Worm (Caenorhabditis elegans) whole organism, L1 larva: ENCODE data around the gene D1044.6.
A peak's percentile ranks its signal among the peaks of the same experiment; 100 is the strongest.

Source experiments
- C16A3.4 ChIP-seq: fragments of 150-350 bp; optimal IDR thresholded peaks from 2 replicates; lab custom pipeline; 2014; ENCODE audit warnings: missing biosample characterization, missing genetic modification characterization
- C34B4.2 ChIP-seq: sonication (generic microtip); optimal IDR thresholded peaks from 2 replicates; lab custom pipeline; 2017; ENCODE audit warnings: mild to moderate bottlenecking, missing genetic modification characterization, missing compliant biosample characterization
- aha-1 ChIP-seq: fragments of 150-350 bp; optimal IDR thresholded peaks from 2 replicates; lab custom pipeline; 2014; ENCODE audit warnings: missing biosample characterization, missing genetic modification characterization
- ama-1 ChIP-seq: fragments of 150-350 bp; optimal IDR thresholded peaks from 2 replicates; lab custom pipeline; 2014
- blmp-1 ChIP-seq: fragments of 150-350 bp; optimal IDR thresholded peaks from 2 replicates; lab custom pipeline; 2014; ENCODE audit warnings: missing biosample characterization, missing genetic modification characterization
- ceh-63 ChIP-seq: fragments of 200-800 bp; sonication (Bioruptor generic); optimal IDR thresholded peaks from 2 replicates; lab custom pipeline; 2018; ENCODE audit warnings: mild to moderate bottlenecking, missing genetic modification characterization, missing compliant biosample characterization
- ceh-82 ChIP-seq, 3 experiments: fragments of 150-350 bp in 1 of 3; sonication (generic microtip) in 2 of 3; optimal IDR thresholded peaks; 2 replicates each; lab custom pipeline; 2014 to 2017; ENCODE audit warnings: missing biosample characterization in 3 of 3, missing genetic modification characterization in 3 of 3
- efl-1 ChIP-seq, 4 experiments: fragments of 150-350 bp; optimal IDR thresholded peaks in 3 of 4; peaks in 1 of 4; 1 replicate in 1 of 4; 2 replicates in 3 of 4; lab custom pipeline; 2014; ENCODE audit warnings: missing biosample characterization in 2 of 4, missing genetic modification characterization in 2 of 4, missing genetic modification reagents in 2 of 4
- efl-3 ChIP-seq: fragments of 200-800 bp; sonication (Bioruptor generic); optimal IDR thresholded peaks from 2 replicates; lab custom pipeline; 2018; ENCODE audit warnings: mild to moderate bottlenecking, missing genetic modification characterization, missing compliant biosample characterization
- egl-27 ChIP-seq, 2 experiments: fragments of 150-350 bp in 1 of 2; sonication (generic microtip); optimal IDR thresholded peaks; 3 replicates each; lab custom pipeline; 2017 to 2018; ENCODE audit warnings: missing biosample characterization in 2 of 2, missing genetic modification characterization in 2 of 2, missing genetic modification reagents in 2 of 2
- ets-5 ChIP-seq: fragments of 200-800 bp; sonication (Bioruptor generic); IDR thresholded peaks from 2 replicates; pipeline ENCODE4 v1.3.6; 2022; ENCODE audit warnings: missing genetic modification characterization, missing compliant biosample characterization
- hlh-4 ChIP-seq: sonication (generic microtip); optimal IDR thresholded peaks from 2 replicates; lab custom pipeline; 2016; ENCODE audit warnings: mild to moderate bottlenecking, missing genetic modification characterization, missing compliant biosample characterization
- hpl-2 ChIP-seq: fragments of 150-350 bp; optimal IDR thresholded peaks from 2 replicates; lab custom pipeline; 2014; ENCODE audit warnings: missing biosample characterization, missing genetic modification reagents, missing genetic modification characterization
- isw-1 ChIP-seq: fragments of 200-800 bp; sonication (Bioruptor generic); IDR thresholded peaks from 2 replicates; pipeline ENCODE4 v1.3.6; 2022; ENCODE audit warnings: missing genetic modification characterization, missing compliant biosample characterization
- jun-1 ChIP-seq: fragments of 150-350 bp; optimal IDR thresholded peaks from 2 replicates; lab custom pipeline; 2014; ENCODE audit warnings: missing biosample characterization, missing genetic modification reagents, missing genetic modification characterization
- lin-14 ChIP-seq: fragments of 200-800 bp; sonication (Bioruptor generic); optimal IDR thresholded peaks from 2 replicates; lab custom pipeline; 2018; ENCODE audit warnings: mild to moderate bottlenecking, missing genetic modification characterization, moderate library complexity, missing compliant biosample characterization
- lin-39 ChIP-seq: fragments of 150-350 bp; optimal IDR thresholded peaks from 2 replicates; lab custom pipeline; 2014; ENCODE audit warnings: missing biosample characterization, missing genetic modification reagents, missing genetic modification characterization
- mab-9 ChIP-seq: fragments of 200-800 bp; sonication (Bioruptor generic); IDR thresholded peaks from 2 replicates; pipeline ENCODE4 v1.3.6; 2022; ENCODE audit warnings: missing genetic modification reagents, missing genetic modification characterization, missing compliant biosample characterization
- mdl-1 ChIP-seq, 2 experiments: fragments of 150-350 bp; optimal IDR thresholded peaks; 2 replicates each; lab custom pipeline; 2014 to 2017; ENCODE audit warnings: missing biosample characterization in 2 of 2, missing genetic modification characterization in 2 of 2, inconsistent platforms in 1 of 2
- mef-2 ChIP-seq: fragments of 150-350 bp; optimal IDR thresholded peaks from 2 replicates; lab custom pipeline; 2014; ENCODE audit warnings: missing biosample characterization, missing genetic modification characterization
- mep-1 ChIP-seq: fragments of 150-350 bp; optimal IDR thresholded peaks from 2 replicates; lab custom pipeline; 2014; ENCODE audit warnings: missing biosample characterization, missing genetic modification characterization
- nhr-11 ChIP-seq: fragments of 150-350 bp; optimal IDR thresholded peaks from 2 replicates; lab custom pipeline; 2014; ENCODE audit warnings: missing biosample characterization, missing genetic modification characterization
- nhr-12 ChIP-seq: sonication (generic microtip); optimal IDR thresholded peaks from 2 replicates; lab custom pipeline; 2017; ENCODE audit warnings: missing biosample characterization, missing genetic modification characterization
- nhr-19 ChIP-seq: fragments of 200-800 bp; sonication (Bioruptor generic); conservative IDR thresholded peaks from 2 replicates; pipeline ENCODE4 v1.3.6; 2022; ENCODE audit warnings: missing genetic modification characterization, missing compliant biosample characterization
- nhr-20 ChIP-seq: sonication (generic microtip); optimal IDR thresholded peaks from 2 replicates; lab custom pipeline; 2016; ENCODE audit warnings: mild to moderate bottlenecking, missing genetic modification characterization, missing compliant biosample characterization
- nhr-237 ChIP-seq: fragments of 150-350 bp; optimal IDR thresholded peaks from 2 replicates; lab custom pipeline; 2014; ENCODE audit warnings: missing biosample characterization, missing genetic modification characterization
- nhr-71 ChIP-seq: sonication (generic microtip); optimal IDR thresholded peaks from 2 replicates; lab custom pipeline; 2016; ENCODE audit warnings: mild to moderate bottlenecking, missing genetic modification characterization, moderate library complexity, missing compliant biosample characterization
- nhr-76 ChIP-seq: sonication (generic microtip); optimal IDR thresholded peaks from 2 replicates; lab custom pipeline; 2017; ENCODE audit warnings: missing biosample characterization, missing genetic modification characterization
- nhr-84 ChIP-seq: sonication (generic microtip); optimal IDR thresholded peaks from 2 replicates; lab custom pipeline; 2017; ENCODE audit warnings: missing biosample characterization, missing genetic modification characterization
- pag-3 ChIP-seq: sonication (generic microtip); optimal IDR thresholded peaks from 2 replicates; lab custom pipeline; 2017; ENCODE audit warnings: missing genetic modification characterization, mild to moderate bottlenecking, missing compliant biosample characterization, antibody characterized with exemption, borderline replicate concordance; ENCODE audit not compliant: insufficient read depth
- pax-3 ChIP-seq: fragments of 200-800 bp; sonication (Bioruptor generic); optimal IDR thresholded peaks from 2 replicates; lab custom pipeline; 2018; ENCODE audit warnings: mild to moderate bottlenecking, missing genetic modification characterization, moderate library complexity, missing compliant biosample characterization
- rnt-1 ChIP-seq: sonication (generic microtip); optimal IDR thresholded peaks from 2 replicates; lab custom pipeline; 2016; ENCODE audit warnings: mild to moderate bottlenecking, missing genetic modification characterization, moderate library complexity, missing compliant biosample characterization
- skn-1 ChIP-seq: fragments of 150-350 bp; optimal IDR thresholded peaks from 2 replicates; lab custom pipeline; 2014; ENCODE audit warnings: missing biosample characterization, missing genetic modification characterization
- snu-23 ChIP-seq: sonication (generic microtip); optimal IDR thresholded peaks from 2 replicates; lab custom pipeline; 2016; ENCODE audit warnings: missing genetic modification characterization, missing compliant biosample characterization
- sptf-1 ChIP-seq: fragments of 150-350 bp; optimal IDR thresholded peaks from 2 replicates; lab custom pipeline; 2014; ENCODE audit warnings: missing biosample characterization, missing genetic modification characterization
- unc-30 ChIP-seq: sonication (generic microtip); optimal IDR thresholded peaks from 2 replicates; lab custom pipeline; 2017; ENCODE audit warnings: missing biosample characterization, missing genetic modification characterization
- unc-98 ChIP-seq: fragments of 200-800 bp; sonication (Bioruptor generic); IDR thresholded peaks from 2 replicates; pipeline ENCODE4 v1.3.6; 2022; ENCODE audit warnings: missing genetic modification characterization, missing compliant biosample characterization
- xbp-1 ChIP-seq: sonication (generic microtip); optimal IDR thresholded peaks from 2 replicates; lab custom pipeline; 2016; ENCODE audit warnings: missing genetic modification characterization, missing compliant biosample characterization
- zip-4 ChIP-seq: fragments of 200-800 bp; sonication (Bioruptor generic); optimal IDR thresholded peaks from 2 replicates; lab custom pipeline; 2018; ENCODE audit warnings: mild to moderate bottlenecking, missing genetic modification characterization, moderate library complexity, missing compliant biosample characterization

Gene D1044.6

DNA sequence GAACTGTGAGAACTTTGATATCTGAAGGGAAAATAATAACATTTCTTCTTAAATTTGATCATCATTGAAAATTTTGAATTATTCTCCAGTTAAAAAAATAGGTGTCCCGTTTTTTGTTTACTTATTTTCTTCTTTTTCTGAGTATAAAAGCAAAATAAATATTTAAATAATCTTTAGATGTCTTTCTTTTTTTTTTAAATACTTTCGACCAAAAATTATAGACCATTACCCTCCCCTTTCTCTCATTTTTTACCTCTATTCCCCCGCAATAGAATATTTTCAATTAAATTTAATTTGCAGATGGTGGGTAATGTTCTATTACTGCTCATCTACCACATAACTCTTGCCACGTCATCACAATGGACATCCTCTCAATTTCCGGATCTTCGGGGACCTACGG is 30.7 kb upstream of the D1044.6 start, which contains the start of gene molo-1:
Gene molo-1 (plus strand): TSS at position 301 of the 400 bp plus-strand sequence.
- TF ChIP-seq nhr-19 (GFP tag; lab: Robert Waterston, UW) (no peak), ama-1 (lab: Kevin White, UChicago) (no peak), mef-2 (tag; lab: Kevin White, UChicago) (no peak), ets-5 (GFP tag; lab: Robert Waterston, UW) (no peak), xbp-1 (tag; lab: Kevin White, UChicago) (no peak), unc-98 (GFP tag; lab: Robert Waterston, UW) (no peak), zip-4 (GFP tag; lab: Kevin White, UChicago) (no peak), egl-27 (tag; optimal IDR thresholded peaks at IDR 0.05; lab: Kevin White, UChicago) (no peak), mab-9 (GFP tag; lab: Robert Waterston, UW) (no peak), jun-1 (no peak), C16A3.4 (tag; lab: Kevin White, UChicago) (no peak), C34B4.2 (tag; lab: Kevin White, UChicago) (no peak), nhr-237 (tag; lab: Kevin White, UChicago) (no peak), lin-39 (tag; lab: Kevin White, UChicago) (no peak), lin-14 (GFP tag; lab: Kevin White, UChicago) (no peak), snu-23 (GFP tag; lab: Kevin White, UChicago) (no peak), efl-1 (optimal IDR thresholded peaks at IDR 0.05; lab: Kevin White, UChicago) (no peak), efl-1 (GFP tag; optimal IDR thresholded peaks at IDR 0.05 in 1 of 2; lab: Kevin White, UChicago) (no peak), sptf-1 (no peak)

DNA sequence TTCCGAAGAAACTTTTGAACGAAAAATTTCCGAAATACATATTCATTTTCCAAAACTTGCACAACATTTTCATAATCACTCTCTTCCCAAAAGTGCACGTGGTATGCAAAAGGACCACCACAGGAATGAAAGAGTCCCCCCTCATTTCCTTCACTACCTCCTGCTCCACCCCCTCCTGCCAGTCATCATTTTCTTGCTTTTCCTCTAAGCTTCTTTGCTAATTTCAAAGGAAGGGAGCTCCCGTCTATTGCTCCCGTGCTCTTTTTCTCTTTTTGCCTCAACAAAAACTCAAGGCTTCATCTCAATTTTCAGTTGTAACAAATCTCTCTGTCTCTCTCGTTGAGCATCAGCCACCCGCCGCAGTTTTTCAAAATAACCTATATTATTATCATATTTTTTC is 29.8 kb upstream of the D1044.6 start:
- TF ChIP-seq nhr-20 (tag; lab: Kevin White, UChicago) (no peak), nhr-84 (tag; lab: Kevin White, UChicago) (no peak), efl-1 (optimal IDR thresholded peaks at IDR 0.05; lab: Kevin White, UChicago) (no peak), efl-1 (GFP tag; optimal IDR thresholded peaks at IDR 0.05 in 1 of 2; lab: Kevin White, UChicago) (peak in 1 of 2 experiments; percentile 20), rnt-1 (tag; lab: Kevin White, UChicago) (peak; percentile 40), skn-1 (tag; lab: Kevin White, UChicago) (peak; percentile 9), nhr-71 (tag; lab: Kevin White, UChicago) (peak; percentile 18), pax-3 (tag; lab: Kevin White, UChicago) (no peak), mep-1 (tag; lab: Kevin White, UChicago) (no peak), pag-3 (tag; lab: Kevin White, UChicago) (peak; percentile 14), mdl-1 (tag; optimal IDR thresholded peaks at IDR 0.05; lab: Kevin White, UChicago) (peak in 1 of 2 experiments; percentile 25), nhr-76 (tag; lab: Kevin White, UChicago) (no peak), lin-14 (GFP tag; lab: Kevin White, UChicago) (peak; percentile 65), ceh-63 (no peak)

DNA sequence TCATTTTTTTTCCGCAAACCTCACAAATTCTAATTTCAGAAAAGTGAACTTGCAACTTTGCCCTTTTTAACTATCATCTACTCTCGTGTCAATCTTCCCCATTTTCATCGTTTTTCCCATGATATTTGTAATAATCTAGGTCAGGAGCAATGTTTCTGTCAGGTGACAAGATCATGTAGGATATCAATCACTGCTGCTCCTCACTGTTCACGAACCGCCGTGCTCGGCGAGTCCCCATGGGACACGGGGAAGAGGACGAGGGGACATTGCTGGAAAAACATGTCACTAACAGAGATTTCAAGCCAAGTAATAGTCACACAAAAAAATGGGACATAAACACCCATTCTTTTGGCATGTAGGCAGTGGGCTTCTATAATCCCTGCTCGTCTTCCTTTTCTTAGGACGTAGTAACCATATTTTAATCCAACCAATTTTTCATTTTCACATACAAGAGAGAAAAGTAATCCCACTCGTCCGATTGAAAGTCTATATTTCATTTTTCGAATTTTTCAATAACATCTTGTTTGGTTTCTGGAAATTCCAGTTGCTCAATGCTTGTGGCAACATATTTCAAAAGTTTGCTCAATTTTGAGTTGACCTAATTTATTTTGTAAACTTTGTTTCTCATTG is 28.0 kb upstream of the D1044.6 start:
- no peak for TF ChIP-seq efl-1 (optimal IDR thresholded peaks at IDR 0.05; lab: Kevin White, UChicago)
- TF ChIP-seq efl-1 (GFP tag; optimal IDR thresholded peaks at IDR 0.05 in 1 of 2; lab: Kevin White, UChicago) = peak in 1 of 2 experiments; percentile 20
- TF ChIP-seq hpl-2 (GFP tag; lab: Kevin White, UChicago) = no peak
- peak; percentile 50 for TF ChIP-seq rnt-1 (tag; lab: Kevin White, UChicago)
- TF ChIP-seq lin-14 (GFP tag; lab: Kevin White, UChicago) = peak; percentile 55
- TF ChIP-seq nhr-71 (tag; lab: Kevin White, UChicago) = peak; percentile 28
- TF ChIP-seq unc-30 = peak; percentile 54

DNA sequence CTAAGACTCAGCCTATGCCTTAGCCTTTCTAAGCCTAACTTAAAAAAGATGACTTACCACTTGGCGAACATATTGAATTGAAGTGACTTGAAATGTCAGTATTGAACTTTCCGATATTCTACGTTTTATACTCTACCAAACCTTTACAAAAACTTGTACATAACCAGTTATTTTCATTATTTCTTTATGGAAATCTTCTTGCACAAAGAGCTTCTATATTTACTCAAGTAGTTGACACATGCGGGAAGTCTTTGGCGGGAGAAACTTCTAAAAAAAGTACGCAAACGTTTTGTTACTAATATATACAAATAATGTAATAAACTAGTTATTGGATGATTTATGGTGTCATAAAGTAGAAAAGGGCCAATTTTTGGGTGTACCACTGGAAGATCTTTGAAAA is 25.7 kb upstream of the D1044.6 start, which contains the start of gene nspb-12:
Gene nspb-12 (minus strand): TSS at position 101 of the 400 bp plus-strand sequence.
- TF ChIP-seq isw-1 (GFP tag; lab: Robert Waterston, UW) (no peak), nhr-71 (tag; lab: Kevin White, UChicago) (no peak), mep-1 (tag; lab: Kevin White, UChicago) (no peak), nhr-11 (tag; lab: Kevin White, UChicago) (no peak), nhr-237 (tag; lab: Kevin White, UChicago) (no peak), blmp-1 (tag; lab: Kevin White, UChicago) (no peak), egl-27 (tag; optimal IDR thresholded peaks at IDR 0.05; lab: Kevin White, UChicago) (no peak), ceh-82 (tag; optimal IDR thresholded peaks at IDR 0.05; lab: Kevin White, UChicago) (no peak), nhr-12 (tag; lab: Kevin White, UChicago) (no peak), efl-3 (no peak), hlh-4 (tag; lab: Kevin White, UChicago) (no peak), aha-1 (tag; lab: Kevin White, UChicago) (no peak), lin-14 (GFP tag; lab: Kevin White, UChicago) (no peak)
- TF ChIP-seq, all 84 proteins: peak for 0
